Worm (Caenorhabditis elegans) whole organism, L3 larva: ENCODE results near the gene gpa-6.
A peak's percentile ranks its signal among the peaks of the same experiment; 100 is the strongest.

Experiments used
- fkh-10 ChIP-seq: sonication (generic microtip); optimal IDR thresholded peaks from 2 replicates; lab custom pipeline; 2017; ENCODE audit warnings: missing biosample characterization, missing genetic modification reagents, missing genetic modification characterization
- nhr-77 ChIP-seq: fragments of 150-350 bp; optimal IDR thresholded peaks from 2 replicates; lab custom pipeline; 2014; ENCODE audit warnings: missing biosample characterization, missing genetic modification characterization

- TF ChIP-seq nhr-77 (tag; lab: Kevin White, UChicago) (no peak), fkh-10 (GFP tag; lab: Kevin White, UChicago) (peak; percentile 5)
These were observed 19.8 kb upstream of the gpa-6 start for ce11 chrX:13171206-13171605.
